Worm (Caenorhabditis elegans): ENCODE data around the gene cfp-1.
A peak's percentile ranks its signal among the peaks of the same experiment; 100 is the strongest.

cfp-1 gene

ce11 chrIV:14098540-14099098 is 21.4 kb downstream of the cfp-1 start:
- TF ChIP-seq ceh-16 (tag; optimal IDR thresholded peaks at IDR 0.05) = no peak
- no peak for TF ChIP-seq zag-1 (tag; optimal IDR thresholded peaks at IDR 0.05)
- TF ChIP-seq dmd-4 (tag; optimal IDR thresholded peaks at IDR 0.05) = no peak
- TF ChIP-seq crh-2 (tag; optimal IDR thresholded peaks at IDR 0.05) = no peak
- no peak for TF ChIP-seq nhr-237 (tag; optimal IDR thresholded peaks at IDR 0.05)
- TF ChIP-seq skn-1 (tag; optimal IDR thresholded peaks at IDR 0.05) = no peak
- TF ChIP-seq ztf-4 (tag; optimal IDR thresholded peaks at IDR 0.05) = no peak
- no peak for TF ChIP-seq Y55F3AM.14 (GFP tag; optimal IDR thresholded peaks at IDR 0.05)
- TF ChIP-seq fos-1 (tag; optimal IDR thresholded peaks at IDR 0.05) = no peak
- no peak for TF ChIP-seq ZK546.5 (tag; optimal IDR thresholded peaks at IDR 0.05)
- TF ChIP-seq nhr-23 (tag; optimal IDR thresholded peaks at IDR 0.05) = no peak
- TF ChIP-seq blmp-1 (tag; optimal IDR thresholded peaks at IDR 0.05; ENCODE audit: insufficient read depth) = no peak
- no peak for TF ChIP-seq sma-9 (GFP tag; optimal IDR thresholded peaks at IDR 0.05)
- TF ChIP-seq sma-9 (tag; optimal IDR thresholded peaks at IDR 0.05) = no peak
- no peak for TF ChIP-seq elt-1 (tag; optimal IDR thresholded peaks at IDR 0.05)
- no peak for TF ChIP-seq egl-27 (tag; optimal IDR thresholded peaks at IDR 0.05)

ce11 chrIV:14099256-14099655 is 22.0 kb downstream of the cfp-1 start, which contains the start of gene col-133:
TSS of gene col-133 (minus strand) at chrIV:14099356.
- TF ChIP-seq unc-62 (GFP tag; optimal IDR thresholded peaks at IDR 0.05) = no peak

ce11 chrIV:14103054-14103453 is 25.8 kb downstream of the cfp-1 start, which contains the start of gene F52B11.5:
TSS of gene F52B11.5 (minus strand) at chrIV:14103231.
- TF ChIP-seq nhr-129 (tag; optimal IDR thresholded peaks at IDR 0.05) = peak; percentile 71
- TF ChIP-seq nhr-21 (tag; optimal IDR thresholded peaks at IDR 0.05) = no peak
- peak; percentile 65 for TF ChIP-seq unc-55 (GFP tag; optimal IDR thresholded peaks at IDR 0.05)
- peak; percentile 22 for TF ChIP-seq crh-2 (tag; optimal IDR thresholded peaks at IDR 0.05)
- TF ChIP-seq F13H6.1 (tag; optimal IDR thresholded peaks at IDR 0.05) = no peak
- TF ChIP-seq fos-1 (tag; optimal IDR thresholded peaks at IDR 0.05) = peak; percentile 35
- TF ChIP-seq C34F6.9 (tag; optimal IDR thresholded peaks at IDR 0.05) = peak; percentile 62

ce11 chrIV:14104745-14105144 is 27.5 kb downstream of the cfp-1 start:
- no peak for TF ChIP-seq mdl-1 (tag; optimal IDR thresholded peaks at IDR 0.05)
- no peak for TF ChIP-seq ztf-1 (GFP tag; conservative IDR thresholded peaks at IDR 0.05)
- no peak for TF ChIP-seq nhr-237 (tag; optimal IDR thresholded peaks at IDR 0.05)
- TF ChIP-seq lin-13 (GFP tag; optimal IDR thresholded peaks at IDR 0.05) = no peak
- no peak for TF ChIP-seq R02D3.7 (tag; optimal IDR thresholded peaks at IDR 0.05)
- TF ChIP-seq blmp-1 (tag; optimal IDR thresholded peaks at IDR 0.05; ENCODE audit: insufficient read depth) = no peak
- no peak for TF ChIP-seq lsy-2 (tag; optimal IDR thresholded peaks at IDR 0.05)
- TF ChIP-seq ZK546.5 (tag; optimal IDR thresholded peaks at IDR 0.05) = no peak

ce11 chrIV:14106274-14106673 is 29.0 kb downstream of the cfp-1 start, which contains the start of gene ins-34:
TSS of gene ins-34 (plus strand) at chrIV:14106574.
- TF ChIP-seq ama-1 (optimal IDR thresholded peaks at IDR 0.05) (no peak), lin-11 (tag; optimal IDR thresholded peaks at IDR 0.05) (no peak), skn-1 (tag; optimal IDR thresholded peaks at IDR 0.05) (no peak), nhr-129 (tag; optimal IDR thresholded peaks at IDR 0.05) (no peak), ZK546.5 (tag; optimal IDR thresholded peaks at IDR 0.05) (no peak), sma-3 (GFP tag; optimal IDR thresholded peaks at IDR 0.05) (no peak), sem-4 (tag; optimal IDR thresholded peaks at IDR 0.05) (no peak), lin-13 (GFP tag; optimal IDR thresholded peaks at IDR 0.05) (no peak), nhr-6 (tag; optimal IDR thresholded peaks at IDR 0.05) (no peak), lin-39 (tag; optimal IDR thresholded peaks at IDR 0.05) (no peak), sma-9 (GFP tag; optimal IDR thresholded peaks at IDR 0.05) (no peak), sma-9 (tag; optimal IDR thresholded peaks at IDR 0.05) (no peak), elt-1 (tag; optimal IDR thresholded peaks at IDR 0.05) (no peak), zag-1 (tag; optimal IDR thresholded peaks at IDR 0.05) (no peak), dmd-4 (tag; optimal IDR thresholded peaks at IDR 0.05) (no peak), fos-1 (tag; optimal IDR thresholded peaks at IDR 0.05) (no peak), unc-39 (tag; optimal IDR thresholded peaks at IDR 0.05) (no peak), elt-3 (tag; optimal IDR thresholded peaks at IDR 0.05) (no peak)

Data from whole organism, L2 larva.